Worm (Caenorhabditis elegans) whole organism, late embryonic: ENCODE results near the gene cut-6.

Experiments used
- Y22D7AL.16 ChIP-seq: sonication (generic microtip); optimal IDR thresholded peaks from 2 replicates; lab custom pipeline; 2016; ENCODE audit warnings: missing genetic modification characterization, missing compliant biosample characterization
- ama-1 ChIP-seq: fragments of 150-350 bp; optimal IDR thresholded peaks from 2 replicates; lab custom pipeline; 2014
- ceh-2 ChIP-seq: sonication (generic microtip); optimal IDR thresholded peaks from 2 replicates; lab custom pipeline; 2016; ENCODE audit warnings: missing genotype, missing genetic modification characterization, missing compliant biosample characterization
- ceh-34 ChIP-seq: sonication (generic microtip); optimal IDR thresholded peaks from 2 replicates; lab custom pipeline; 2016; ENCODE audit warnings: mild to moderate bottlenecking, missing genetic modification characterization, missing compliant biosample characterization
- ceh-45 ChIP-seq: fragments of 200-800 bp; sonication (Bioruptor generic); IDR thresholded peaks from 2 replicates; pipeline ENCODE4 v1.3.6; 2022; ENCODE audit warnings: missing genetic modification reagents, missing genetic modification characterization, missing compliant biosample characterization
- ceh-9 ChIP-seq: sonication (generic microtip); optimal IDR thresholded peaks from 2 replicates; lab custom pipeline; 2016; ENCODE audit warnings: mild to moderate bottlenecking, missing genetic modification characterization, inconsistent platforms, missing compliant biosample characterization
- che-1 ChIP-seq: sonication (generic microtip); optimal IDR thresholded peaks from 2 replicates; lab custom pipeline; 2016; ENCODE audit warnings: mild to moderate bottlenecking, missing genetic modification characterization, missing compliant biosample characterization
- dmd-4 ChIP-seq: sonication (generic microtip); optimal IDR thresholded peaks from 2 replicates; lab custom pipeline; 2016; ENCODE audit warnings: borderline replicate concordance, missing genetic modification characterization, missing compliant biosample characterization
- dve-1 ChIP-seq: sonication (generic microtip); optimal IDR thresholded peaks from 2 replicates; lab custom pipeline; 2017; ENCODE audit warnings: antibody characterized with exemption, mild to moderate bottlenecking, missing genetic modification characterization, missing compliant biosample characterization
- elt-4 ChIP-seq: sonication (generic microtip); optimal IDR thresholded peaks from 2 replicates; lab custom pipeline; 2016; ENCODE audit warnings: missing genetic modification characterization, missing compliant biosample characterization
- ets-4 ChIP-seq: sonication (generic microtip); optimal IDR thresholded peaks from 2 replicates; lab custom pipeline; 2016; ENCODE audit warnings: missing genetic modification characterization, missing compliant biosample characterization
- gmeb-2 ChIP-seq: sonication (generic microtip); optimal IDR thresholded peaks from 2 replicates; lab custom pipeline; 2016; ENCODE audit warnings: missing genetic modification characterization, inconsistent platforms, missing compliant biosample characterization
- hlh-13 ChIP-seq: fragments of 200-800 bp; sonication (Bioruptor generic); optimal IDR thresholded peaks from 2 replicates; lab custom pipeline; 2018; ENCODE audit warnings: mild to moderate bottlenecking, missing genetic modification characterization, missing compliant biosample characterization
- hlh-15 ChIP-seq: sonication (generic microtip); optimal IDR thresholded peaks from 2 replicates; lab custom pipeline; 2016; ENCODE audit warnings: missing genetic modification characterization, missing compliant biosample characterization
- lim-6 ChIP-seq: sonication (generic microtip); optimal IDR thresholded peaks from 2 replicates; lab custom pipeline; 2016; ENCODE audit warnings: missing genetic modification characterization, missing compliant biosample characterization
- mec-3 ChIP-seq: sonication (generic microtip); optimal IDR thresholded peaks from 2 replicates; lab custom pipeline; 2016; ENCODE audit warnings: borderline replicate concordance, missing genetic modification characterization, missing compliant biosample characterization
- npax-4 ChIP-seq: sonication (generic microtip); optimal IDR thresholded peaks from 2 replicates; lab custom pipeline; 2016; ENCODE audit warnings: missing genetic modification characterization, missing compliant biosample characterization
- pax-1 ChIP-seq: fragments of 150-350 bp; optimal IDR thresholded peaks from 2 replicates; lab custom pipeline; 2014; ENCODE audit warnings: missing biosample characterization, missing genetic modification characterization
- pqm-1 ChIP-seq: sonication (generic microtip); optimal IDR thresholded peaks from 2 replicates; lab custom pipeline; 2016; ENCODE audit warnings: missing genetic modification characterization, missing compliant biosample characterization
- sdc-2 ChIP-seq: sonication (generic microtip); optimal IDR thresholded peaks from 2 replicates; lab custom pipeline; 2016; ENCODE audit warnings: missing genotype, missing genetic modification characterization, missing compliant biosample characterization
- sox-4 ChIP-seq: sonication (generic microtip); optimal IDR thresholded peaks from 2 replicates; lab custom pipeline; 2017; ENCODE audit warnings: mild to moderate bottlenecking, missing genetic modification characterization, inconsistent platforms, missing compliant biosample characterization
- tbx-2 ChIP-seq: sonication (generic microtip); optimal IDR thresholded peaks from 2 replicates; lab custom pipeline; 2016; ENCODE audit warnings: missing genetic modification characterization, missing compliant biosample characterization
- ttx-3 ChIP-seq: sonication (generic microtip); optimal IDR thresholded peaks from 2 replicates; lab custom pipeline; 2016; ENCODE audit warnings: missing genetic modification reagents, missing genetic modification characterization, missing compliant biosample characterization
- unc-55 ChIP-seq: sonication (generic microtip); optimal IDR thresholded peaks from 2 replicates; lab custom pipeline; 2017; ENCODE audit warnings: missing biosample characterization, missing genetic modification reagents, missing genetic modification characterization
- unc-86 ChIP-seq: sonication (generic microtip); optimal IDR thresholded peaks from 2 replicates; lab custom pipeline; 2016; ENCODE audit warnings: missing genetic modification characterization, missing compliant biosample characterization

Gene cut-6

DNA sequence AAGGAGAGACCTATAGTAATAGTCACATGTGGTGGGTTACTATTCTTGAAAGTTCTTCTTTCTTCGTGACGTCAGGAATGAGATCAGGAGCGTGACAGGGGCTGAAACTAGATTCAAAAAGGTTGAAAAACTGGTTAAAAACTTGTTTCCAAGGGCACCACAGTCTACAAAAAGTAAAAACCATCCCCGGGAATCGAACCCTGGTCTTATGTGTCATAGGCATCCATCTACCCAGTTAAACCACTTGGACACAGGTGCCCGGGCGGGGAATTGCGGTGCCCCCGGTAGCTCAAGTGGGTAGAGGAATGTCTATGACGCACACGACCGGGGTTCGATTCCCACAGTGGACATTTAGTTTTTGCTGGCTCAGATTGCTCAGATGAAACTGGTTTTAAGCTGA is 46.0 kb downstream of the cut-6 start:
- no peak for TF ChIP-seq hlh-15 (tag; lab: Kevin White, UChicago)
- no peak for TF ChIP-seq unc-55

DNA sequence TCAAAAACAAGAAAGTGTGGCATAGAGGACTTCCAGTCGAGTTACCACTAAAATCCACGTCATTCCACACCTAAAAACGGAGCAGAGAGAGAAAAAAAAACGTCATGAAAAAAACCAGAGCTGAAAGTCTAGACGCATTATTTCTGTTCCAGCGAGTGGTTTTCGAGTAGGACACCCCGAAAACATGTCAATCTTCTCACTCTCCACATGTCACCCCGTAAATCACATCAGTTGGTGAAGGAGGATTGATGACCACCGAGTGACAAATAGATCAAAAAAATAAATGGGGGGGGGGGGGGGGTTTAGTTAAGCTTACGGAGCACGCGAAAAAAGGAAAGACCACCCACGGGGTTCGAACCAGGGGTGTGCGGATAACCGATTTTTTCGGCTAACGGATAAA is 46.5 kb downstream of the cut-6 start:
- TF ChIP-seq dmd-4 (tag; lab: Kevin White, UChicago) (no peak), unc-55 (peak; percentile 59), gmeb-2 (tag; lab: Kevin White, UChicago) (no peak), ceh-9 (tag; lab: Kevin White, UChicago) (no peak), unc-86 (tag; lab: Kevin White, UChicago) (no peak), ets-4 (tag; lab: Kevin White, UChicago) (no peak)

DNA sequence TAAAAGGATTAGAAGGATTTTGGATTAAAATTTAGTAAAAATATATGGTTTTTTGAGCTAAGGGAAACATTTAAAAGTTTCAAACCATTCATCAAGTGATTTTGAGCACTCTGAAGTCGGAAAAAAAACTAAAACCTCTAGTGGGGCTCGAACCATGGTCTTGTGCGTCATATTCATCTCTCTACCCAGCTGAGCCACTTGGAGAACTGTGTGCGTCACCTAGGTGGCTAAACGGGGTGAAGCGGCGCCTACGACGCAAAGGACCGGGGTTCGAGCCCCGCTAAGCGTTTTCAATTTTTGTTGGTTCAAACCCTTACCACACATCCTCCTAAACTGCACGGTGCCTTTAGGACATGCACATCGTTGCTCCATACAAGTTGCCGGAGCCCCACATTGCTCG is 49.1 kb downstream of the cut-6 start:
- TF ChIP-seq dmd-4 (tag; lab: Kevin White, UChicago) (no peak), lim-6 (tag; lab: Kevin White, UChicago) (no peak), ceh-34 (tag; lab: Kevin White, UChicago) (no peak), unc-86 (tag; lab: Kevin White, UChicago) (no peak), ceh-45 (GFP tag; lab: Robert Waterston, UW) (no peak), sox-4 (tag; lab: Kevin White, UChicago) (no peak), dve-1 (tag; lab: Kevin White, UChicago) (no peak), sdc-2 (tag; lab: Kevin White, UChicago) (no peak), ttx-3 (tag; lab: Kevin White, UChicago) (no peak), mec-3 (no peak), pqm-1 (no peak), npax-4 (tag; lab: Kevin White, UChicago) (no peak)

DNA sequence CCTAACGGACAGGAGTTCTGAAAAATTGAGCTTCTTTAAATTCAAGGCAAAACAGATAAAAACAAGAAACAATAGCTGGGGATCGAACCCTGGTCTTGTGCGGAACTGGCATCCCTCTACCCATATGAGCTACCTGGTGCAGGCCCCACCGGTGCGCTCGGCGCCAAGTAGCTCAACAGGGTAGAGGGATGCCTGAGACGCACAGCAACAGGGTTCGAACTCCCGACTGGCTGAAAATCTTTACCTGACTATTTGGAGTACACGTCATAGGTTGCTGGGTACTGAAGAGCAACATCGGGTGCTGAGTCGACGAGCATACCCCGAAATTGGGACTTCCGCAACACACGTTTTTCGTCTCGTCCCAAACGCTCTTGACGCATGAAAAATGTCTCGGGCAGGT is 51.6 kb downstream of the cut-6 start:
- no peak for TF ChIP-seq pax-1 (tag; lab: Kevin White, UChicago)
- no peak for TF ChIP-seq dmd-4 (tag; lab: Kevin White, UChicago)
- no peak for TF ChIP-seq elt-4
- no peak for TF ChIP-seq hlh-13 (GFP tag; lab: Kevin White, UChicago)
- no peak for TF ChIP-seq ama-1 (lab: Kevin White, UChicago)
- TF ChIP-seq dve-1 (tag; lab: Kevin White, UChicago) = no peak
- no peak for TF ChIP-seq ceh-2 (tag; lab: Kevin White, UChicago)
- no peak for TF ChIP-seq tbx-2 (tag; lab: Kevin White, UChicago)
- TF ChIP-seq gmeb-2 (tag; lab: Kevin White, UChicago) = no peak
- no peak for TF ChIP-seq Y22D7AL.16 (tag; lab: Kevin White, UChicago)
- no peak for TF ChIP-seq che-1
